Fruit fly (Drosophila melanogaster): ENCODE measurements around the gene Prosalpha4.

Gene Prosalpha4

DNA sequence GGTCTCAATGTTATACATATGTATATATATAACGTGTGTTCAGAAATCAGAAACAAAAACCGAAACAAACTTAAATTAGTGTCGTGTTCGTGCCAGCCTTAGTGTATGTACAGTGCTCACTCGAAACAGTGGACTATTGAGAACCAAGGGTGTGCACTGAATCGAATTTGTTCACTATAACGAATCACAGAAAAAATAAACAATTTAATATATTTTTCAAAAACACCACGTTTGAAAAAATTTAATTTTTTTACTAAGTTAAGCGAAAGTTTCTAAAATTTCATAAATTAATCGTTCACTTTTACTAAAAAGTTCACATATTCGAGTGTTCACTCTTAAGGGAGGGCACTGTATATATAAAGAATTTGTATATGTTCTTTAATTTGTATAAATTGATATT, 9.1 kb downstream of the Prosalpha4 start (continued):
- TF ChIP-seq esn (GFP tag; optimal IDR thresholded peaks at IDR 0.05) = peak; percentile 46
- no peak for TF ChIP-seq CG6276 (GFP tag; optimal IDR thresholded peaks at IDR 0.05)
- TF ChIP-seq CG9139 (GFP tag; optimal IDR thresholded peaks at IDR 0.05) = no peak
- no peak for TF ChIP-seq Ets96B (tag; optimal IDR thresholded peaks at IDR 0.05)

DNA sequence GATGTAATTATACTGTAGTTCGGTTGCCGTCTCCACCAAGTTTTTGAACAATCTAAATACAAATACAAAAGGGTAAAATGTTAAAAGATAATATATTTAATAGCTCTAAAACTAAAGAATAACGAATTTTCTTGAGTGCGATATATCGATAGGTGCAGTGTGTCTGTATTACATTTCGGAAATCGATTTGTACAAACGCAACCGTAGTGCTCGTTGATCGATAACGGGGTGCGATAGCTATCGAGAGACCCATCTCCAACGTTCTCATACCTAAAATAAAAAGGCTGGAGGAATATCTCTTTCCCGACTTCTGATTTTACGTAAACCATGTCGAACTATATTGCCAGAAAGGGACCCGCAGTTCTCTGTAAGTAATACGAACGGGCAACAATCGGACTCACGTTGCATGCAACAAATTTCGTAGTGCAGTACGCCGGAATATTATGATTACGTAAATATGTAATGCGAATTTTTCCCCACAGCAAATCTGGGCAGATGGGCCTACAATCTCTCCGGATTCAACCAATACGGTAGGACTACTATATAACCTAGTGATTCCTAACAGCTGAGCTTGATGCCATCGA, 10.1 kb downstream of the Prosalpha4 start, which contains the start of gene UQCR-14:
UQCR-14 (plus strand) TSS at position 206 of the 584 bp plus-strand sequence.
- TF ChIP-seq fd85E (GFP tag; optimal IDR thresholded peaks at IDR 0.05) = no peak
- TF ChIP-seq Sox14 (GFP tag; optimal IDR thresholded peaks at IDR 0.05) = peak; percentile 12
- TF ChIP-seq Eip78C (GFP tag) = peak; percentile 74
- no peak for TF ChIP-seq eg (GFP tag; IDR thresholded peaks at IDR 0.05)
- no peak for TF ChIP-seq Met (GFP tag; optimal IDR thresholded peaks at IDR 0.05)
- no peak for TF ChIP-seq CG11294 (GFP tag; IDR thresholded peaks at IDR 0.05)
- TF ChIP-seq CG9139 (GFP tag; optimal IDR thresholded peaks at IDR 0.05) = no peak
- TF ChIP-seq CG6854 (GFP tag; optimal IDR thresholded peaks at IDR 0.05) = no peak
- no peak for TF ChIP-seq Smox (GFP tag; optimal IDR thresholded peaks at IDR 0.05)
- no peak for TF ChIP-seq CG11902 (GFP tag; optimal IDR thresholded peaks at IDR 0.05)
- no peak for TF ChIP-seq CG34406 (GFP tag; optimal IDR thresholded peaks at IDR 0.05)
- TF ChIP-seq Ets96B (tag; optimal IDR thresholded peaks at IDR 0.05) = no peak
- TF ChIP-seq Sox102F (GFP tag; optimal IDR thresholded peaks at IDR 0.05) = peak; percentile 10
- no peak for TF ChIP-seq CG7368 (GFP tag; optimal IDR thresholded peaks at IDR 0.05)
- TF ChIP-seq CG11762 (GFP tag; optimal IDR thresholded peaks at IDR 0.05; ENCODE audit: insufficient read depth) = no peak
- no peak for TF ChIP-seq OdsH (GFP tag; optimal IDR thresholded peaks at IDR 0.05)
- TF ChIP-seq vri (GFP tag; optimal IDR thresholded peaks at IDR 0.05) = peak; percentile 43
- no peak for TF ChIP-seq Blimp-1 (GFP tag; optimal IDR thresholded peaks at IDR 0.05)
- TF ChIP-seq CG6163 (GFP tag; IDR thresholded peaks at IDR 0.05) = no peak
- no peak for TF ChIP-seq spab (GFP tag; optimal IDR thresholded peaks at IDR 0.05)
- TF ChIP-seq CG10669 (GFP tag; optimal IDR thresholded peaks at IDR 0.05) = no peak
- no peak for TF ChIP-seq CG4318 (GFP tag; optimal IDR thresholded peaks at IDR 0.05)
- TF ChIP-seq CG16779 (tag; optimal IDR thresholded peaks at IDR 0.05) = no peak
- TF ChIP-seq CG10631 (GFP tag; optimal IDR thresholded peaks at IDR 0.05) = peak; percentile 6
- peak; percentile 19 for TF ChIP-seq CG31627 (GFP tag; optimal IDR thresholded peaks at IDR 0.05)
- peak; percentile 12 for TF ChIP-seq CG1621 (tag; optimal IDR thresholded peaks at IDR 0.05)
- TF ChIP-seq Hr39 (GFP tag; optimal IDR thresholded peaks at IDR 0.05) = no peak
- TF ChIP-seq achi (GFP tag; optimal IDR thresholded peaks at IDR 0.05) = peak; percentile 19
- peak; percentile 9 for TF ChIP-seq lz (GFP tag; optimal IDR thresholded peaks at IDR 0.05)
- no peak for TF ChIP-seq CG8632 (GFP tag; optimal IDR thresholded peaks at IDR 0.05)
- TF ChIP-seq Eip93F (GFP tag; optimal IDR thresholded peaks at IDR 0.05) = no peak
- TF ChIP-seq CG32006 (GFP tag; optimal IDR thresholded peaks at IDR 0.05) = no peak
- peak; percentile 46 for TF ChIP-seq esn (GFP tag; optimal IDR thresholded peaks at IDR 0.05)
- TF ChIP-seq ss (GFP tag; optimal IDR thresholded peaks at IDR 0.05) = no peak
- TF ChIP-seq dsx (GFP tag; optimal IDR thresholded peaks at IDR 0.05; ENCODE audit: poor library complexity, severe bottlenecking) = peak; percentile 34
- no peak for TF ChIP-seq CG8119 (GFP tag; IDR thresholded peaks at IDR 0.05)
- no peak for TF ChIP-seq fkh (GFP tag; optimal IDR thresholded peaks at IDR 0.05)
- TF ChIP-seq dac (GFP tag; optimal IDR thresholded peaks at IDR 0.05) = no peak
- no peak for TF ChIP-seq fd59A (GFP tag; optimal IDR thresholded peaks at IDR 0.05)
- TF ChIP-seq cyc (GFP tag; optimal IDR thresholded peaks at IDR 0.05) = peak; percentile 8
- TF ChIP-seq pdm3 (GFP tag; optimal IDR thresholded peaks at IDR 0.05) = no peak
- TF ChIP-seq CG15336 (GFP tag; IDR thresholded peaks at IDR 0.05) = no peak
- TF ChIP-seq topi (GFP tag; optimal IDR thresholded peaks at IDR 0.05) = peak; percentile 43
- no peak for TF ChIP-seq svp (GFP tag)

Measured in whole organism, prepupa.